Fruit fly (Drosophila melanogaster): ENCODE measurements around the gene CG34140.

- no peak for TF ChIP-seq h (GFP tag; optimal IDR thresholded peaks at IDR 0.05)
- no peak for TF ChIP-seq Rel (GFP tag; optimal IDR thresholded peaks at IDR 0.05)
- no peak for TF ChIP-seq Rel (tag; optimal IDR thresholded peaks at IDR 0.05)
- TF ChIP-seq Abd-B (GFP tag; optimal IDR thresholded peaks at IDR 0.05) = no peak
- no peak for TF ChIP-seq psq (GFP tag; optimal IDR thresholded peaks at IDR 0.05)
- no peak for TF ChIP-seq br (GFP tag; optimal IDR thresholded peaks at IDR 0.05)
- TF ChIP-seq Dif (GFP tag; optimal IDR thresholded peaks at IDR 0.05; ENCODE audit: partially characterized antibody) = no peak
- no peak for TF ChIP-seq OdsH (GFP tag; optimal IDR thresholded peaks at IDR 0.05)
- no peak for TF ChIP-seq usp (GFP tag; optimal IDR thresholded peaks at IDR 0.05)
- TF ChIP-seq CG9705 (GFP tag; optimal IDR thresholded peaks at IDR 0.05) = no peak
Measured at dm6 chr3L:133806-134325, 50.4 kb downstream of the CG34140 start.
